Fruit fly (Drosophila melanogaster): ENCODE measurements around the gene CG15260.

Gene CG15260

DNA sequence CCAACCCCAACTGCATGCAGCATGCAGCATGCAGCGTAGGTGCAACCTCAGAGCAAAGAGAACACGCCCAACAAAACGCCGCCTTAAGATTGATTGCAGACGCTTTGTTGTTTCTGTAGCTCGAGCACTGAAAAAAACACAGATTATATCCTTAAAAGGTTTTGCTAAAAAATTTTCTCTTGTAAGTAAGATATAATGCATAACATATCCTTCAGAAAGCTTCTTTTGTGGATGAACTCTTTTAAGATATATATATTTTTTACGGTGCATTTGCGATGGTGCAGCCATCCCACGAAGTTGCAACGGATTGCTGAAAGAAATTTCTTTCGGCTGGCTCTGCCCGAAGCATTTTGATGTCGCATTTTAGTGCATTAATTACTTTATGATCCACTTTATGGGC is 16.2 kb downstream of the CG15260 start (continued):
- no peak for TF ChIP-seq Usf (GFP tag; optimal IDR thresholded peaks at IDR 0.05)

dm6 chr2L:15274783-15275316 is 17.2 kb downstream of the CG15260 start, which contains the start of gene UK114:
Gene UK114, minus strand, starts transcription at chr2L:15275091.
- TF ChIP-seq crp (GFP tag; optimal IDR thresholded peaks at IDR 0.05) (peak in 1 of 2 experiments; percentile 81), CG5245 (GFP tag; optimal IDR thresholded peaks at IDR 0.05) (no peak), CG9609 (GFP tag; optimal IDR thresholded peaks at IDR 0.05) (no peak), E2f2 (GFP tag; IDR thresholded peaks at IDR 0.05) (peak; percentile 44), CG4424 (GFP tag; optimal IDR thresholded peaks at IDR 0.05) (no peak), Dp (GFP tag; optimal IDR thresholded peaks at IDR 0.05) (peak; percentile 46), lbe (GFP tag; optimal IDR thresholded peaks at IDR 0.05) (peak; percentile 20), CG11504 (tag; optimal IDR thresholded peaks at IDR 0.05) (peak; percentile 45), ci (GFP tag; IDR thresholded peaks at IDR 0.05) (no peak), CG16863 (GFP tag; optimal IDR thresholded peaks at IDR 0.05) (no peak), CG3995 (GFP tag; optimal IDR thresholded peaks at IDR 0.05) (peak; percentile 85), CG34224 (GFP tag; IDR thresholded peaks at IDR 0.05; ENCODE audit: partially characterized antibody) (no peak), CG17568 (GFP tag; optimal IDR thresholded peaks at IDR 0.05) (no peak), CG7271 (tag; optimal IDR thresholded peaks at IDR 0.05) (no peak), ab (GFP tag; optimal IDR thresholded peaks at IDR 0.05) (no peak)

DNA sequence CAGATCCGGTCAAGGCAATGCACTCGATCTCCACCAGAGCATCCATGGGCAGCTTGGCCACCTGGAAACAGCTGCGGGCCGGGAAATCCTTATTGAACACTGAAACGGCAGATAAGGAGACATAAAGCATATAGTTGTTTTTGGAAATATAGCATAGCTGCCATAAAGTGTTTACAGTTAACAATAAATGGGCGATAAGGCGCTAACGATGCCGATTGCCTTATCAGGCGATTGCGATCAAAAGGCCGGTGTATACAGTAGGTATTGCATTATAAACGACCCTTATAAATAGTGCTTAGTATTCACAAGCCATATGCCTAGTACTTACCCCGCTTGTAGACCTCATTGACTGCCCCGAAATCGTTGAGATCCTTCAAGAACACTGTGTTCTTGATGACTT is 17.7 kb downstream of the CG15260 start:
- TF ChIP-seq CG18011 (GFP tag; optimal IDR thresholded peaks at IDR 0.05) (no peak), gfzf (GFP tag; optimal IDR thresholded peaks at IDR 0.05) (no peak), TFAM (GFP tag; optimal IDR thresholded peaks at IDR 0.05) (no peak), GATAe (GFP tag; conservative IDR thresholded peaks at IDR 0.05) (peak; percentile 44; the same call in 1 of the 2 replicates), gcm (GFP tag; optimal IDR thresholded peaks at IDR 0.05) (no peak), CG14965 (GFP tag; optimal IDR thresholded peaks at IDR 0.05; ENCODE audit: borderline replicate concordance) (no peak), Hsf (GFP tag; optimal IDR thresholded peaks at IDR 0.05) (no peak), Med (GFP tag) (peak; percentile 55), HmgZ (tag; optimal IDR thresholded peaks at IDR 0.05) (peak; percentile 13), kni (GFP tag; optimal IDR thresholded peaks at IDR 0.05) (no peak), CG15073 (GFP tag; optimal IDR thresholded peaks at IDR 0.05) (no peak), CG11093 (GFP tag; IDR thresholded peaks at IDR 0.05) (no peak), CG15514 (GFP tag; optimal IDR thresholded peaks at IDR 0.05) (peak; percentile 24), CG14860 (GFP tag; IDR thresholded peaks at IDR 0.05; ENCODE audit: partially characterized antibody) (0 out of 3 replicates have a peak, but pooled peaks have one; percentile 24), CG7786 (GFP tag; optimal IDR thresholded peaks at IDR 0.05) (no peak), CG10543 (GFP tag; optimal IDR thresholded peaks at IDR 0.05) (peak; percentile 2), CG1529 (GFP tag; optimal IDR thresholded peaks at IDR 0.05) (no peak), fd102C (GFP tag; optimal IDR thresholded peaks at IDR 0.05) (no peak), da (GFP tag; optimal IDR thresholded peaks at IDR 0.05) (no peak), CG12071 (GFP tag; optimal IDR thresholded peaks at IDR 0.05) (peak; percentile 26), CG2889 (GFP tag; IDR thresholded peaks at IDR 0.05) (no peak), CG10274 (GFP tag; optimal IDR thresholded peaks at IDR 0.05) (no peak), Aef1 (GFP tag; IDR thresholded peaks at IDR 0.05) (peak; percentile 13; the same call in 1 of the 3 replicates), cad (GFP tag; optimal IDR thresholded peaks at IDR 0.05) (peak; percentile 20), abd-A (tag; optimal IDR thresholded peaks at IDR 0.05) (no peak), mirr (GFP tag; optimal IDR thresholded peaks at IDR 0.05) (peak; percentile 5), exex (tag; optimal IDR thresholded peaks at IDR 0.05) (peak; percentile 90), row (GFP tag; IDR thresholded peaks at IDR 0.05) (peak; percentile 46; the same call in 2 of the 3 replicates), kay (GFP tag; optimal IDR thresholded peaks at IDR 0.05) (no peak), rib (GFP tag; IDR thresholded peaks at IDR 0.05) (no peak), otp (GFP tag; IDR thresholded peaks at IDR 0.05) (no peak), h (optimal IDR thresholded peaks at IDR 0.05) (no peak)

Data from whole organism, embryonic.